Worm (Caenorhabditis elegans) whole organism, L3 larva: ENCODE data around the gene srw-34.
"Not testable (repeated sequence)": the region's sequence is repeated elsewhere in the genome, so short reads cannot be mapped to it uniquely, and the experiment has no call there.

Experiments
- R02D3.7 ChIP-seq: fragments of 150-350 bp; optimal IDR thresholded peaks from 2 replicates; lab custom pipeline; 2014; ENCODE audit warnings: missing biosample characterization, missing genetic modification characterization
- ZK546.5 ChIP-seq: sonication (generic microtip); optimal IDR thresholded peaks from 2 replicates; lab custom pipeline; 2017; ENCODE audit warnings: missing biosample characterization, missing genetic modification characterization
- ama-1 ChIP-seq: fragments of 150-350 bp; optimal IDR thresholded peaks from 2 replicates; lab custom pipeline; 2018
- ceh-16 ChIP-seq: sonication (generic microtip); optimal IDR thresholded peaks from 2 replicates; lab custom pipeline; 2017; ENCODE audit warnings: missing biosample characterization, missing genetic modification characterization
- ceh-82 ChIP-seq: fragments of 150-350 bp; optimal IDR thresholded peaks from 2 replicates; lab custom pipeline; 2014; ENCODE audit warnings: missing biosample characterization, missing genetic modification characterization
- ceh-9 ChIP-seq: sonication (generic microtip); optimal IDR thresholded peaks from 2 replicates; lab custom pipeline; 2018; ENCODE audit warnings: missing biosample characterization, missing genetic modification characterization
- daf-12 ChIP-seq: fragments of 150-350 bp; optimal IDR thresholded peaks from 2 replicates; lab custom pipeline; 2014; ENCODE audit warnings: missing biosample characterization, missing genetic modification reagents, missing genetic modification characterization
- elt-3 ChIP-seq, 3 experiments: fragments of 150-350 bp in 1 of 3; sonication (generic microtip) in 2 of 3; optimal IDR thresholded peaks; 2 replicates in 2 of 3; 4 replicates in 1 of 3; lab custom pipeline; 2014 to 2017; ENCODE audit warnings: missing biosample characterization in 3 of 3, missing genetic modification characterization in 3 of 3
- eor-1 ChIP-seq, 2 experiments: fragments of 150-350 bp; optimal IDR thresholded peaks; 2 replicates each; lab custom pipeline; 2014 to 2018; ENCODE audit warnings: missing biosample characterization in 2 of 2, missing genetic modification characterization in 2 of 2
- fkh-2 ChIP-seq: fragments of 150-350 bp; optimal IDR thresholded peaks from 2 replicates; lab custom pipeline; 2014; ENCODE audit warnings: missing biosample characterization, missing genetic modification reagents, missing genetic modification characterization
- fos-1 ChIP-seq: fragments of 150-350 bp; optimal IDR thresholded peaks from 2 replicates; lab custom pipeline; 2014; ENCODE audit warnings: missing biosample characterization, missing genetic modification characterization
- jun-1 ChIP-seq: fragments of 150-350 bp; optimal IDR thresholded peaks from 2 replicates; lab custom pipeline; 2014; ENCODE audit warnings: missing biosample characterization, missing genetic modification reagents, missing genetic modification characterization
- lin-39 ChIP-seq: fragments of 150-350 bp; optimal IDR thresholded peaks from 2 replicates; lab custom pipeline; 2018; ENCODE audit warnings: missing biosample characterization, missing genetic modification reagents, missing genetic modification characterization
- lsy-12 ChIP-seq: sonication (generic microtip); optimal IDR thresholded peaks from 2 replicates; lab custom pipeline; 2016; ENCODE audit warnings: mild to moderate bottlenecking, missing genetic modification characterization, missing compliant biosample characterization
- mdl-1 ChIP-seq: fragments of 150-350 bp; optimal IDR thresholded peaks from 2 replicates; lab custom pipeline; 2014; ENCODE audit warnings: missing biosample characterization, missing genetic modification characterization
- nfya-1 ChIP-seq: sonication (generic microtip); optimal IDR thresholded peaks from 2 replicates; lab custom pipeline; 2017; ENCODE audit warnings: missing genetic modification characterization, mild to moderate bottlenecking, missing compliant biosample characterization, antibody characterized with exemption, moderate library complexity; ENCODE audit not compliant: insufficient read depth
- nhr-11 ChIP-seq: fragments of 150-350 bp; optimal IDR thresholded peaks from 2 replicates; lab custom pipeline; 2014; ENCODE audit warnings: missing biosample characterization, missing genetic modification characterization
- nhr-12 ChIP-seq: fragments of 150-350 bp; optimal IDR thresholded peaks from 2 replicates; lab custom pipeline; 2014; ENCODE audit warnings: missing biosample characterization, missing genetic modification characterization
- nhr-237 ChIP-seq: fragments of 150-350 bp; optimal IDR thresholded peaks from 2 replicates; lab custom pipeline; 2014; ENCODE audit warnings: missing biosample characterization, missing genetic modification characterization
- nhr-28 ChIP-seq: fragments of 150-350 bp; optimal IDR thresholded peaks from 2 replicates; lab custom pipeline; 2014; ENCODE audit warnings: missing biosample characterization, missing genetic modification characterization
- nhr-43 ChIP-seq: sonication (generic microtip); optimal IDR thresholded peaks from 2 replicates; lab custom pipeline; 2016; ENCODE audit warnings: mild to moderate bottlenecking, missing genetic modification characterization, missing compliant biosample characterization; ENCODE audit not compliant: poor library complexity, severe bottlenecking
- nhr-67 ChIP-seq: fragments of 150-350 bp; optimal IDR thresholded peaks from 2 replicates; lab custom pipeline; 2014; ENCODE audit warnings: missing biosample characterization, missing genetic modification characterization
- nhr-76 ChIP-seq: fragments of 150-350 bp; sonication (generic microtip); optimal IDR thresholded peaks from 5 replicates; lab custom pipeline; 2014; ENCODE audit warnings: missing biosample characterization, missing genetic modification characterization
- nhr-77 ChIP-seq: fragments of 150-350 bp; optimal IDR thresholded peaks from 2 replicates; lab custom pipeline; 2014; ENCODE audit warnings: missing biosample characterization, missing genetic modification characterization
- pha-4 ChIP-seq: fragments of 150-350 bp; optimal IDR thresholded peaks from 2 replicates; lab custom pipeline; 2014; ENCODE audit warnings: missing biosample characterization, missing genetic modification reagents, missing genetic modification characterization
- pqm-1 ChIP-seq: fragments of 150-350 bp; optimal IDR thresholded peaks from 2 replicates; lab custom pipeline; 2017; ENCODE audit warnings: missing biosample characterization, missing genetic modification characterization, inconsistent platforms
- sea-2 ChIP-seq: fragments of 150-350 bp; sonication (generic microtip); optimal IDR thresholded peaks from 4 replicates; lab custom pipeline; 2014; ENCODE audit warnings: missing biosample characterization, missing genetic modification reagents, missing genetic modification characterization
- skn-1 ChIP-seq: fragments of 150-350 bp; optimal IDR thresholded peaks from 2 replicates; lab custom pipeline; 2014; ENCODE audit warnings: missing biosample characterization, missing genetic modification characterization
- snpc-4 ChIP-seq: fragments of 150-350 bp; optimal IDR thresholded peaks from 2 replicates; lab custom pipeline; 2014; ENCODE audit warnings: missing biosample characterization, missing genetic modification characterization
- unc-62 ChIP-seq: fragments of 150-350 bp; sonication (generic microtip); optimal IDR thresholded peaks from 4 replicates; lab custom pipeline; 2014; ENCODE audit warnings: missing biosample characterization, missing genetic modification reagents, missing genetic modification characterization
- ztf-11 ChIP-seq: fragments of 150-350 bp; optimal IDR thresholded peaks from 2 replicates; lab custom pipeline; 2014; ENCODE audit warnings: missing biosample characterization, missing genetic modification characterization
- ztf-4 ChIP-seq: fragments of 150-350 bp; optimal IDR thresholded peaks from 2 replicates; lab custom pipeline; 2014; ENCODE audit warnings: missing biosample characterization, missing genetic modification characterization

srw-34 gene

DNA sequence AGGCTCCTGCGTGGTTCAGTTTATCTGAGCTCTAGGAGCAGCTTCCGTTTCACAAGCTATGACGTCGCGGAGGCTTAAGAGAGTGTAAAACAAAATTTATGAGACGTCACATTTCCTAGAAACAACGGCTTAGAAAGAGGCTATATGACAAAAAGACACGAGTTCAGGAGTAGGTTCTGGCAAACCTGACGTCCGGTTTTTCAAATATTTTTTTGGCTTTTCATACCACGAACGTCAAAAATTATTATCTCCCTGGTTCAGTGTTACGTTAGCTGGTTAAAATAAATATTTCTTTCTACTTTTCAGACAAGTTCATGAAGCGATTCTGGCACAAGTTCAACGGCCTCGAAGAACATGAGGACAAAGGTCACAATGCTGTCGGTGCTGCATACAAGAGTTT lies 5.7 kb upstream of the srw-34 start, which contains the start of gene F36D3.16:
TSS of gene F36D3.16 (plus strand) at position 301 of the 400 bp plus-strand sequence.
- TF ChIP-seq pqm-1 (tag; lab: Kevin White, UChicago) (no peak), jun-1 (tag; lab: Kevin White, UChicago) (no peak), daf-12 (tag; lab: Kevin White, UChicago) (no peak), ceh-9 (no peak), nhr-12 (tag; lab: Kevin White, UChicago) (no peak), fos-1 (no peak), pha-4 (tag; lab: Kevin White, UChicago) (no peak), ztf-4 (tag; lab: Kevin White, UChicago) (no peak), ztf-11 (tag; lab: Kevin White, UChicago) (no peak), ama-1 (lab: Kevin White, UChicago) (no peak), nhr-28 (no peak), nhr-76 (tag; lab: Kevin White, UChicago) (no peak)

DNA sequence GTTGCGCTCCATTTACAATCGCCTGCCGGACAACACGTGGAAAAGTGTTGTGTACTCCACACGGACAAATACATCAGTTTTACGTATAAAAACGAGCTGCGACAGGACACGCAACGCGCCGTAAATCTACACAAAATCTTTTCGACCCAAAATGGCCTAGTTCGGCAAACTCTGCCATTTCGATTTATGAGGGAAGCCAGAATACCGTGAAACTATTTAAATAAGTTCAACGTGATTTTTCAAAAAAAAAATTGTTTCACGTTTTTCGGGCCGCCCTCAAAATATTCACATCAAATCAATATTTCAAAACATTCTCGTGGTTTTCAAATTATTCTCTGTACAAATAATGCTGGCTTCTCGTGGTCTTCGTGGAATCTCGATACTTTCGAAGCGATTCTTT lies 4.7 kb upstream of the srw-34 start, which contains the start of gene F36D3.8:
TSS of gene F36D3.8 (plus strand) at position 301 of the 400 bp plus-strand sequence.
- TF ChIP-seq elt-3 (tag; optimal IDR thresholded peaks at IDR 0.05; lab: Kevin White, UChicago) = no peak
- no peak for TF ChIP-seq eor-1 (tag; optimal IDR thresholded peaks at IDR 0.05; lab: Kevin White, UChicago)
- no peak for TF ChIP-seq ceh-9
- no peak for TF ChIP-seq fkh-2 (tag; lab: Kevin White, UChicago)
- no peak for TF ChIP-seq skn-1 (tag; lab: Kevin White, UChicago)
- no peak for TF ChIP-seq nhr-11
- TF ChIP-seq nhr-12 (tag; lab: Kevin White, UChicago) = no peak
- no peak for TF ChIP-seq ama-1 (lab: Kevin White, UChicago)
- TF ChIP-seq R02D3.7 (tag; lab: Kevin White, UChicago) = no peak
- TF ChIP-seq unc-62 (GFP tag; lab: Kevin White, UChicago) = no peak
- no peak for TF ChIP-seq ZK546.5

DNA sequence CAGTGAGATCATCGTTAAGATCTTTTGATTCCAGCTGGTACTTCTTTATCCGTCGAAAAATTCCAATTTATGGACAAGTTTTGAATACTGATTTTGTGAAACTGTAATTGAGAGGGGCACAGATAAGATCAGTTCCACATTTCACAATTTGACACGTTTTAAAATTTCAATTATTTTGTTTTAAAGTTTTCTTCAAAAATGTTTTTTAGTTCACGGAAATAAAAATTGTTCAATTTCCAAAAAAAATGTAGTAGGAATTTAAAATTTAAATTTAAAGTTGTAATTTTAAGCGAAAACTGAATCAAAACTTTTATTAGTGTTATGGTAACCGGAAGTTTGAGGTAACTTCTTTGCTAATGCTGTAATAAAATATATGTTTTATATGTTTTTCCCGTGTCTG lies 4.5 kb downstream of the srw-34 start, which contains the start of gene F36D3.4:
TSS of gene F36D3.4 (minus strand) at position 101 of the 400 bp plus-strand sequence.
- no peak for TF ChIP-seq elt-3 (tag; optimal IDR thresholded peaks at IDR 0.05; lab: Kevin White, UChicago)
- no peak for TF ChIP-seq mdl-1
- no peak for TF ChIP-seq nhr-43 (tag; lab: Kevin White, UChicago)
- TF ChIP-seq sea-2 (GFP tag; lab: Kevin White, UChicago) = no peak
- TF ChIP-seq pha-4 (tag; lab: Kevin White, UChicago) = no peak
- TF ChIP-seq fkh-2 (tag; lab: Kevin White, UChicago) = no peak

DNA sequence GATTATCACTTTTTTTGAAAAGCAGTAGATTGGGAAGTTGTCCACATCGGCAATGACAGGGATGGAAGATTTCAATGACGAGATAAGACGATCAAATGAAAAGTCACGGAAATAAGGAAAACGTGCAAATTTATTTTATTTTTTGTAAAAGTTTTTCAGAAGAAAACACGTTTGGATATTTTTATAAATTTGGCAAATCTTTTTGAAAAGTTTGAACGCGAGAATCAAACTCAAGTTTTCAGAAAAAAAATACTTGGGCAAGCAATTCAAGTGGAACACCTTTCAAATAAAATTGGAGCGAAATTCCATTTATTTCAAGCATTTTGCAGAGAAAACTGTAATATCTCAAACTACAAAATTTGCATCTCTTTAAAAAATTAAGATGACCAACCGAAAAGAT lies 7.0 kb downstream of the srw-34 start, which contains the start of gene F36D3.5:
TSS of gene F36D3.5 (minus strand) at position 101 of the 400 bp plus-strand sequence.
- TF ChIP-seq nhr-43 (tag; lab: Kevin White, UChicago); ceh-16; skn-1 (tag; lab: Kevin White, UChicago): not testable (repeated sequence)

DNA sequence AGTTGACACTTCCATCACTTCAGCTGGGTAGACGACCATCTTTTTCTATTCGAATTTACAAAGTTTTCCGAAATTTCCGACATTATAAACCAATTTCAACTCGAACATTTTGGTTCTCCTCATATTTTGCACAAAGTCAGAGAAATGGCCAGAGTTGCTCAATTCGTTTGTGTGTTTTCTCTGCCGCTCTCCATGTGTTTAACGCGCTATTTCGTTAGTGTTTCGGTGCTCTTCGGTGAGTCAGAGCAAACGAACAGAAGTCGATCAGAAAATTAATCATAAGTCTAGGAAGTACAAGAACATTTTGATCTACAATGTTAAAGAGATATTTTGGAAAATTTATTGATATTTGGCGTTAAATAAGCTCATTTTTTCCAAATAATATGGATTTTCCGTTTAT lies 13.5 kb downstream of the srw-34 start, which contains the start of gene srr-3:
TSS of gene srr-3 (minus strand) at position 101 of the 400 bp plus-strand sequence.
- TF ChIP-seq nhr-67 (tag; lab: Kevin White, UChicago) = no peak
- TF ChIP-seq ama-1 (lab: Kevin White, UChicago) = no peak
- TF ChIP-seq fos-1 = no peak
- no peak for TF ChIP-seq R02D3.7 (tag; lab: Kevin White, UChicago)
- no peak for TF ChIP-seq nhr-237 (tag; lab: Kevin White, UChicago)
- TF ChIP-seq fkh-2 (tag; lab: Kevin White, UChicago) = no peak
- no peak for TF ChIP-seq ceh-82
- no peak for TF ChIP-seq ztf-11 (tag; lab: Kevin White, UChicago)
- TF ChIP-seq nhr-77 (tag; lab: Kevin White, UChicago) = no peak
- TF ChIP-seq lin-39 (tag; lab: Kevin White, UChicago) = no peak

DNA sequence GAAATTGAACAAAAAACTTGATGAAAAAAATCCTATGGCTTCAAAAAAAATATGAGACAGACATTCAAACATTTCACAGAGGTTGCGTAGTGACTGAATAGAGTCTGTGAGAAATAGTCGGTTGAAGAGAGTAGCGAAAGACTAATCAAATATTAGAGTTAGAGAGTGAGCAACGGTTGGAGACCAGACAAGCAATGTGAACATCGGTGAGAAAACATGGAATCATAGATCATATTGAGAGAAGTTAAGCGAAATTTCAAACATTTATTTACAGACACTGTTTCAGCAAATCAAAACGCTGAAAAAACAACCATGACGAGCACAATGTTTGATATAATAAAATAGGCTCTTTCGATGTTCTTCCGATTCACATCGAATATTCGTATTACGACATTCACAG lies 15.5 kb downstream of the srw-34 start:
- TF ChIP-seq lsy-12 (no peak), pha-4 (tag; lab: Kevin White, UChicago) (peak; percentile 49), ceh-9 (no peak), fkh-2 (tag; lab: Kevin White, UChicago) (no peak), nfya-1 (no peak), snpc-4 (tag; lab: Kevin White, UChicago) (no peak)
